Worm (Caenorhabditis elegans) whole organism, late embryonic: ENCODE data around the gene F58D12.1.

Experiments
- ceh-19 ChIP-seq: fragments of 200-800 bp; sonication (Bioruptor generic); optimal IDR thresholded peaks from 2 replicates; lab custom pipeline; 2018; ENCODE audit warnings: mild to moderate bottlenecking, missing genetic modification characterization, missing compliant biosample characterization
- fkh-10 ChIP-seq: fragments of 150-350 bp; optimal IDR thresholded peaks from 2 replicates; lab custom pipeline; 2014; ENCODE audit warnings: missing biosample characterization, missing genetic modification reagents, missing genetic modification characterization
- madf-2 ChIP-seq: sonication (generic microtip); optimal IDR thresholded peaks from 2 replicates; lab custom pipeline; 2017; ENCODE audit warnings: missing genetic modification characterization, missing compliant biosample characterization
- zip-5 ChIP-seq: sonication (generic microtip); optimal IDR thresholded peaks from 2 replicates; lab custom pipeline; 2016; ENCODE audit warnings: missing genetic modification characterization, missing compliant biosample characterization

DNA sequence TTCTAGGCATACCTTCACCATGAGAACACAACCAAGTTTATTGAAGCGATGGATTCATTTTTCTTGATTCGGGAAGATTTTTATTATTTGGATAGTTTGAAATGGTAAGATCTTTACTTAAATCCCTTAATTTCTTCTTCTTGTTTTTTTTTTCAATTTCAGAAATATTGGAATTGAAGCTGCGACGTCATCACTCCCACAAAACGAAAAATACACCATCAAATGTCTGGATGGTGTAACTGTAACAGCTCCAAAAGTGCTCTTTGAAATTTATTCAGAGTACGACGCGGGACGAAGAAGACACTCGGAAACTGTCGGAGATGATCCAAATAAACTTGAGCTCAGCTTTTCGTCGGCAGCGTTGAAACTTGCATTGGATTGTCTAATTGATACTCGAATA, 15.0 kb downstream of the F58D12.1 start, which contains the start of gene D1086.21:
- no peak for TF ChIP-seq madf-2 (tag; lab: Kevin White, UChicago)
- TF ChIP-seq ceh-19 (GFP tag; lab: Kevin White, UChicago): no peak
- TF ChIP-seq fkh-10: no peak
- TF ChIP-seq zip-5 (tag; lab: Kevin White, UChicago): no peak
